Fruit fly (Drosophila melanogaster) whole organism, adult: ENCODE data around the gene CG6023.

Experiments
- CG11617 ChIP-seq: fragments of 200-800 bp; sonication (Bioruptor generic); optimal IDR thresholded peaks from 2 replicates; lab custom pipeline; 2017; ENCODE audit warnings: mild to moderate bottlenecking, missing biosample characterization, missing genetic modification reagents, missing genetic modification characterization
- CG12768 ChIP-seq: fragments of 200-800 bp; sonication (Bioruptor generic); optimal IDR thresholded peaks from 2 replicates; lab custom pipeline; 2017; ENCODE audit warnings: missing biosample characterization, missing genetic modification characterization, mild to moderate bottlenecking, moderate library complexity, missing genetic modification reagents
- CG14711 ChIP-seq: fragments of 200-800 bp; sonication (Bioruptor generic); optimal IDR thresholded peaks from 2 replicates; lab custom pipeline; 2018; ENCODE audit warnings: missing biosample characterization, mild to moderate bottlenecking, missing genetic modification characterization, moderate library complexity
- CG1620 ChIP-seq: fragments of 200-800 bp; sonication (Bioruptor generic); optimal IDR thresholded peaks from 2 replicates; lab custom pipeline; 2016; ENCODE audit warnings: missing biosample characterization, missing genetic modification characterization
- CG33017 ChIP-seq: fragments of 200-800 bp; sonication (Bioruptor generic); optimal IDR thresholded peaks from 2 replicates; lab custom pipeline; 2018; ENCODE audit warnings: missing biosample characterization, mild to moderate bottlenecking, missing genetic modification characterization, moderate library complexity
- CG5204 ChIP-seq: fragments of 200-800 bp; sonication (Bioruptor generic); optimal IDR thresholded peaks from 2 replicates; lab custom pipeline; 2016; ENCODE audit warnings: missing biosample characterization, missing genetic modification characterization
- CG7045 ChIP-seq: fragments of 200-800 bp; sonication (Bioruptor generic); optimal IDR thresholded peaks from 2 replicates; lab custom pipeline; 2017; ENCODE audit warnings: missing biosample characterization, mild to moderate bottlenecking, missing genetic modification characterization
- CG7101 ChIP-seq: fragments of 200-800 bp; sonication (Bioruptor generic); optimal IDR thresholded peaks from 2 replicates; lab custom pipeline; 2018; ENCODE audit warnings: missing biosample characterization, mild to moderate bottlenecking, missing genetic modification characterization, moderate library complexity
- Clk ChIP-seq: fragments of 200-800 bp; sonication (Bioruptor generic); optimal IDR thresholded peaks from 2 replicates; lab custom pipeline; 2017; ENCODE audit warnings: missing biosample characterization, missing genetic modification characterization
- Crg-1 ChIP-seq: fragments of 200-800 bp; sonication (Bioruptor generic); optimal IDR thresholded peaks from 2 replicates; lab custom pipeline; 2016; ENCODE audit warnings: missing biosample characterization, missing genetic modification characterization
- Hr96 ChIP-seq: fragments of 200-800 bp; sonication (Bioruptor generic); optimal IDR thresholded peaks from 2 replicates; lab custom pipeline; 2016; ENCODE audit warnings: missing biosample characterization, missing genetic modification characterization
- Mnt ChIP-seq: fragments of 200-800 bp; sonication (Bioruptor generic); optimal IDR thresholded peaks from 2 replicates; lab custom pipeline; 2016; ENCODE audit warnings: missing biosample characterization, mild to moderate bottlenecking, missing genetic modification characterization
- bab1 ChIP-seq: fragments of 200-800 bp; sonication (Bioruptor generic); optimal IDR thresholded peaks from 3 replicates; lab custom pipeline; 2019; ENCODE audit warnings: missing biosample characterization, mild to moderate bottlenecking, missing genetic modification characterization, moderate library complexity
- cic ChIP-seq: fragments of 200-800 bp; sonication (Bioruptor generic); optimal IDR thresholded peaks from 2 replicates; lab custom pipeline; 2017; ENCODE audit warnings: missing biosample characterization, mild to moderate bottlenecking, missing genetic modification characterization, moderate library complexity
- cnc ChIP-seq, 2 experiments: fragments of >200 bp; optimal IDR thresholded peaks; 2 replicates each; lab custom pipeline; 2017
- kay ChIP-seq: fragments of 200-800 bp; sonication (Bioruptor generic); peaks from one replicate; lab custom pipeline; 2016; ENCODE audit warnings: missing biosample characterization, missing genetic modification characterization, borderline replicate concordance
- ovo ChIP-seq: fragments of 200-800 bp; sonication (Bioruptor generic); optimal IDR thresholded peaks from 2 replicates; lab custom pipeline; 2016; ENCODE audit warnings: missing biosample characterization, missing genetic modification characterization
- pad ChIP-seq: fragments of 200-800 bp; sonication (Bioruptor generic); optimal IDR thresholded peaks from 3 replicates; lab custom pipeline; 2017; ENCODE audit warnings: missing biosample characterization, missing genetic modification characterization, mild to moderate bottlenecking, moderate library complexity, missing genetic modification reagents
- tj ChIP-seq: fragments of 200-800 bp; sonication (Bioruptor generic); optimal IDR thresholded peaks from 3 replicates; lab custom pipeline; 2017; ENCODE audit warnings: missing biosample characterization, mild to moderate bottlenecking, missing genetic modification characterization, moderate library complexity
- toe ChIP-seq: fragments of 200-800 bp; sonication (Bioruptor generic); optimal IDR thresholded peaks from 2 replicates; lab custom pipeline; 2016; ENCODE audit warnings: missing biosample characterization, missing genetic modification characterization

CG6023 gene

DNA sequence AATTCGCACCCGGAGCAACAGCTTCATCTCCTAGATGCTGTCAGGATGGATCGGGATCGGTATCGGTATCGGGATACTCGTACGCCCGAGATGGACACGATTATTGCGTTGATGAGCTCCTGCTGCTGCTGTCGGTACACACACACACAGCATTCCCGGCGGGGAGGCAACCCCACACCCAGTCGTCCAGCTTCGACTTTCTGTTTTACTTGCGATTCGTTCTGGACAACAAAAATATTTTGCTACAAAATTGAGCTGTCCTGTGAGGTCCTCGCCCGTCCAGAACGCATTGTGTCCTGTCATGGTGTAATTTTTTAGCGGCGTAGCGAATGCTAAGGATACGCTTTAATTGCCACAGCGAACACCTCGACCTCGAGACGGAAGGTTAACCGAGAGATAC lies 10.0 kb downstream of the CG6023 start:
- TF ChIP-seq pad (GFP tag; lab: Kevin White, UChicago), result no peak

DNA sequence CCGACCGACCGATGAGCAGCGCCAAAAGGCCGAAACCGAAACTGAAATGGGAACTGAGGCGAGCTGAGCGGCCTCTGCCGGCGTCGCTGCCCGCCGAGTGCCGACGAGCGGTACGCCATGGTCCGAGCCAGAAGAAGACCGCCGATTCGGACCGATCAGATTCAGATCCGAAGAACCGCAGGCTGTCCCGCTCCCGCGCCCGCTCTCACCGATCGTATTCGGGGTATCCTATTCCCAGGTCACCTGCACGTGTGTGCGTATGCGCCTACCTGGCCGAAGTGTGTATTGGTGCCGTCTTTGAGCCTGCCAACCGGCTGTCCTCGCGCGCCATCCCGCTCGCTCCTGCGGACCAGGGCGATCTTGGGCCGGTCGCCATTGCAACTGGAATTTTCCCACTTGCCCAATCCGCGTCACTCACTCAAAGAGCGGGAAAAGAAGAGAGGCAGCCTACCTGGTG lies 11.7 kb downstream of the CG6023 start, which contains the start of gene upd1:
Gene upd1 (minus strand): TSS at position 51 of the 457 bp plus-strand sequence.
- no peak for TF ChIP-seq CG7101 (tag; lab: Kevin White, UChicago)
- TF ChIP-seq bab1 (GFP tag; lab: Kevin White, UChicago), result no peak

DNA sequence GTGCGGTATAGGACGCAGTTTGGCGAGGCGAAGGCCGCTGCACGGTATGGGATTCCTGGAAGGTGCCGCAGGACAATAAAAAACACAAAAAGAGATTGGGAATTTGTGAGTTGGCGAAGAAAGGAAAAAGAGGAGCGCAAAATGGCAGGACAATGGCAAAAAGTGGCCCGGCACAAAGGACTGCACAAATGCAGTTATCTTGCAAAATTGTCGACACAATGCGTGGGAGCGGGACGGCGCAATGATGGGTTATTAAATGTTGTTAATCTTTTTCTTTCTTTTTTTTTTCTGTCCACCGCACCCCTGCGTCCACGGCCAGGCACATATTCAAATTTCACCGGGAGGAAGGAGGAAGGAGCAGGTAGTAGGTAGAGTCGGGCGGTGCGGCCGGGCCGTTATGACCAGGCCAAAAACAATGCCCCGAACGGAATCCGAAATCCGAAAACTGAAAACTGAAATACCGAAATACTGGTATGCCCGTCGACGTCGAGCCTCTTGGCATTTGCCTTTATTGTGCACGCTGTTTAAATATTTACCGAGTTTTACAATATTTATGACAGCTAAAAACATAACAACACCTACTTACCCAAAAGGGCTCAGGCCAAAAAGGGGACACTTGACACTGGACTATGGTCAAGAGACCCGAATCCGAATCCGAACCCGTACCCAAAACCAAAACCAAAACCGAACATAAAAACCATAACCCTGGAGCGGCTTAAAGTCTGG lies 17.2 kb downstream of the CG6023 start:
- TF ChIP-seq CG7045 (GFP tag; lab: Kevin White, UChicago) (no peak), Crg-1 (GFP tag; lab: Kevin White, UChicago) (no peak), cnc (optimal IDR thresholded peaks at IDR 0.05; lab: Kevin White, UChicago) (no peak), bab1 (GFP tag; lab: Kevin White, UChicago) (no peak)

DNA sequence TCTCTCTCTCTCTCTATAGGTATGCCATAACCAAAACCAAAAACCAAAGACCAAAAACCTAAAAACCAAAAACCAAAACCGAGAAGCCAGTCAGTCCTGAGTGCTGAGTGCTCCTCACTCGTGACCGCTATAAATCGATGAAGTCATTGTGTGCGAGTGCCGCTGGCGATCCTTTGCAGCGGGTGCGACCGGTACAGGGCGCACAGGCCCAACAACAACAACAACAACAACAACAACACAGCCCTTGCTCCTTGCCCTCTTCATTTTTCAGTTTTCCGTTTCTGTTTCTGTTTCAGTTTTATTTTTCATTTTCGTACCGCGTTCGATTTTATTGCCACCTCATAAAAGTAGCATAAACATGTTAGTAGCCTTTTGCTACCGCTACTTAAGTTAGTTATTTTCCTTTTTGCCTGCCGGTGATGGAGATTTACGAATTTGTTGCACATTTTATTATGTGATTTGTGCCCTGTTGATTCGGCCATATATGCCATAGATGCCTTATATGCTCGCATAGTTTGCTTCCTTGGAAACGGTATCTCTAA lies 20.1 kb downstream of the CG6023 start:
- TF ChIP-seq Mnt (GFP tag; lab: Kevin White, UChicago) (no peak), Hr96 (GFP tag; lab: Kevin White, UChicago) (no peak)

DNA sequence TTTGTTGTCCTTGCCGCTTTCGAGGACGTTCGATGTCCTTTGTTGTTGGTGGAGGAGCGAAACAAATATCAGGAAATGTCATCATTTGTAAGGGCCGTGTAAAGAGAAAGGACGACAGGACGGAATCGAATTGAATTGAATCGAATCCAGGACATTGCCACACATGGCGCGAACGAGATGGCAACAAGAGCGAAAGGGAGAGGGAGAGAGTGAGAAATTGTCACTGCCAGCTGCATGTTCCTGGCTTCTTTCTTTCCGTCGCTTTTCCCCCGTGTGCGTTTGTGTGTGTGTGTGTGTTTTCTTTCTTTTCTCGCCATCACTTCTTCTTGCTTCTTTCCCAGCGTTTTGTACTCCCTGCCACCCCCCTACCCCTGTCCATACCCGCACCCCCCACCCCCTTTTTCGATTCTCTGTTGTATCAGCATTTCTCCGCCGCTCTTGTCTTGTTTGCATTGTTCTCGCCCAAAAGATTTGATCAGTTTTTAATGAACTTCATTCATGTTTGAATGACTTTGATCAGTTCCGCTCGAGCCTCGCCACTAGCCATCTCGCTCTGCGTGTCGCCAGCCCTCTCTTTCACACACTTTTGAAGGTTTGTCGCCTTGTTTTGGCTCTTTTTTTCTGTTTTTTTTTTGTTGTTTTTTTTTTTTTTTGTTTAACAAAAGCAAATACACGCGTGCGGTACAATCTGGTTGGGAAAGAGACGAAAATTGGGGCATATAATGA lies 22.9 kb downstream of the CG6023 start:
- no peak for TF ChIP-seq CG33017 (tag; lab: Kevin White, UChicago)
- no peak for TF ChIP-seq kay (GFP tag; lab: Kevin White, UChicago)
- no peak for TF ChIP-seq CG7101 (tag; lab: Kevin White, UChicago)
- no peak for TF ChIP-seq Clk (GFP tag; lab: Kevin White, UChicago)
- TF ChIP-seq CG7045 (GFP tag; lab: Kevin White, UChicago), result no peak

DNA sequence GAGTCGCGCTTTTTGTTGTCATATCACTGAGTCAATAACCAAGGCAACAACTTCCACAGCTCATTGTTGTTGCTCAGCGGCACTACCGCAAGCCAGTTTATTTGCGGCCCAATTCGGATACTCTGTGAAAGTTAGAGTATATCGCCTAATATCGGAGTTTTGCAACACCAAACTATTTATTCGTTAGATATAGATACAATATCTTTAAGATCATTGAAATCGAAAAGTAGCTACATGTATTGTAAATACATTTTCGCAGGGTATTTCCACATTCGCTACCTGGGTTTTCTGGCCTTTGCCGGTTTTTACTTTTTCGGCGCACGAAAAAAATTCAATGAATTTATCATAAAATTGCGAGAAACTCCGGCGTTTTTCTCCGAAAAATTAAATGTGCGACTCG lies 27.0 kb downstream of the CG6023 start:
- no peak for TF ChIP-seq CG7101 (tag; lab: Kevin White, UChicago)
- no peak for TF ChIP-seq CG33017 (tag; lab: Kevin White, UChicago)
- no peak for TF ChIP-seq Mnt (GFP tag; lab: Kevin White, UChicago)
- no peak for TF ChIP-seq CG12768 (GFP tag; lab: Kevin White, UChicago)
- TF ChIP-seq cnc (optimal IDR thresholded peaks at IDR 0.05; lab: Kevin White, UChicago), result no peak
- TF ChIP-seq pad (GFP tag; lab: Kevin White, UChicago), result no peak
- no peak for TF ChIP-seq kay (GFP tag; lab: Kevin White, UChicago)
- TF ChIP-seq CG7045 (GFP tag; lab: Kevin White, UChicago), result no peak
- TF ChIP-seq tj (GFP tag; lab: Kevin White, UChicago), result no peak
- no peak for TF ChIP-seq ovo (GFP tag; lab: Kevin White, UChicago)
- no peak for TF ChIP-seq CG11617 (GFP tag; lab: Kevin White, UChicago)
- no peak for TF ChIP-seq bab1 (GFP tag; lab: Kevin White, UChicago)
- no peak for TF ChIP-seq Crg-1 (GFP tag; lab: Kevin White, UChicago)
- no peak for TF ChIP-seq CG5204
- no peak for TF ChIP-seq CG1620 (GFP tag; lab: Kevin White, UChicago)
- TF ChIP-seq cic (GFP tag; lab: Kevin White, UChicago), result no peak
- TF ChIP-seq CG14711 (tag; lab: Kevin White, UChicago), result no peak
- TF ChIP-seq Clk (GFP tag; lab: Kevin White, UChicago), result no peak
- TF ChIP-seq toe (GFP tag; lab: Kevin White, UChicago), result no peak
- no peak for TF ChIP-seq Hr96 (GFP tag; lab: Kevin White, UChicago)

DNA sequence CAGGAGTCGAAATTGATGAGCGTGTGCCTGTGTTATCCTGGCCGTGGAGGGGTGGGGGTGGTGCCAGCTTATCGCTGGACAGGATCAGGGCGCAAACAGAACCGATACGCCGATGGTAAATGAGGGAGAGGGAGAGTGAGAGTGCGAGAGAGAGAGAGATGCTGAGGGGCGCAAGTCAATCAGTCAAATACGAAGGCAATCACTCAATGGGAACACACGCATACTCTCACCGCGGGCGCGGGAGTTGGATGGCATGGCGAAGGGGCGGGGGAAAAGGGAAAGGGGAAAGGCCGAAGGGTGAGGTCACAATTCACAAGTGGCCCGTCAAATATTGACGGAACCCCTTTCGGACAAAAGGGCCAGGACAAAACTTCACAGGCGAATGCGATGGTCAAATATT lies 32.3 kb downstream of the CG6023 start:
- TF ChIP-seq pad (GFP tag; lab: Kevin White, UChicago) (no peak), Clk (GFP tag; lab: Kevin White, UChicago) (no peak), ovo (GFP tag; lab: Kevin White, UChicago) (no peak)
